Worm (Caenorhabditis elegans) whole organism, L4 larva: ENCODE results near the gene C27C12.1.

ENCODE experiments used
- daf-12 ChIP-seq: fragments of 150-350 bp; optimal IDR thresholded peaks from 2 replicates; lab custom pipeline; 2014; ENCODE audit warnings: missing biosample characterization, missing genetic modification reagents, missing genetic modification characterization
- dpl-1 ChIP-seq: fragments of 150-350 bp; optimal IDR thresholded peaks from 2 replicates; lab custom pipeline; 2014; ENCODE audit warnings: missing biosample characterization, missing genetic modification reagents, missing genetic modification characterization
- fkh-10 ChIP-seq: fragments of 150-350 bp; optimal IDR thresholded peaks from 2 replicates; lab custom pipeline; 2014; ENCODE audit warnings: missing biosample characterization, missing genetic modification reagents, missing genetic modification characterization
- pha-4 ChIP-seq, 2 experiments: fragments of 150-350 bp in 1 of 2; fragments of 200-800 bp in 1 of 2; sonication (Bioruptor generic) in 1 of 2; IDR thresholded peaks in 1 of 2; optimal IDR thresholded peaks in 1 of 2; 2 replicates each; pipeline versions ENCODE4 v1.3.6 to Lab custom; 2014 to 2022; ENCODE audit warnings: missing genetic modification characterization in 2 of 2, missing genetic modification reagents in 2 of 2, missing biosample characterization in 1 of 2, missing compliant biosample characterization in 1 of 2
- zag-1 ChIP-seq: fragments of 150-350 bp; optimal IDR thresholded peaks from 2 replicates; lab custom pipeline; 2014; ENCODE audit warnings: missing biosample characterization, missing genetic modification characterization

DNA sequence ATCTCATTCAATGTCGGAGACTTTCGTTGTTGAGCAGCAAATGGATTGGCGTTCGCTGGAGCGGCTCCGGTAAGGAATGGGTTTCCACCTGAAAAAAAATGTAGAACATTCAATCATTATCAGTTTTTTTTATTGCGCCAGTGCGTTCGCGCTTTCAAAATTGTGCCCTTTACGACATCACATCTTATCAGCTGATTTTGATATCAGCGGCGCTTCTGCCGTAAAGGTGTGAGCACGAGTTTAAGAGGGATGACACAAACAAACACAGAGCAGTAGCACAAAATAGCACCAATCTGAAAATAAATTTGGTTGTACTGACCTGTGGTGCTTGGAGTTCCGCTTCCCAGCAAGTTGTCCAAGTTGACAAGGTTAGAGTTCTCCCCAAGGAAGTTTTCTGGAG is 36.8 kb downstream of the C27C12.1 start:
- TF ChIP-seq fkh-10 (no peak), dpl-1 (no peak), daf-12 (tag; lab: Kevin White, UChicago) (no peak), pha-4 (GFP tag; IDR thresholded peaks at IDR 0.05; lab: Robert Waterston, UW) (peak; percentile 22; the same call in 1 of the 2 replicates), pha-4 (tag; optimal IDR thresholded peaks at IDR 0.05; lab: Kevin White, UChicago) (no peak), zag-1 (no peak)
